Worm (Caenorhabditis elegans) whole organism, late embryonic: ENCODE data around the gene Y59E1A.4.

Source experiments
- C38D4.7 ChIP-seq: fragments of 200-800 bp; sonication (Bioruptor generic); optimal IDR thresholded peaks from 2 replicates; lab custom pipeline; 2018; ENCODE audit warnings: mild to moderate bottlenecking, missing genetic modification characterization, moderate library complexity, missing compliant biosample characterization
- F13H6.1 ChIP-seq: sonication (generic microtip); optimal IDR thresholded peaks from 2 replicates; lab custom pipeline; 2016; ENCODE audit warnings: missing genetic modification characterization, missing compliant biosample characterization
- K09A11.1 ChIP-seq: sonication (generic microtip); optimal IDR thresholded peaks from 2 replicates; lab custom pipeline; 2017; ENCODE audit warnings: antibody characterized with exemption, mild to moderate bottlenecking, missing genetic modification characterization, missing compliant biosample characterization; ENCODE audit not compliant: insufficient read depth
- T23F11.4 ChIP-seq: fragments of 200-800 bp; sonication (Bioruptor generic); optimal IDR thresholded peaks from 2 replicates; lab custom pipeline; 2018; ENCODE audit warnings: mild to moderate bottlenecking, missing genetic modification characterization, missing compliant biosample characterization
- ceh-18 ChIP-seq: sonication (generic microtip); optimal IDR thresholded peaks from 2 replicates; lab custom pipeline; 2016; ENCODE audit warnings: missing genetic modification characterization, missing compliant biosample characterization
- ceh-19 ChIP-seq: fragments of 200-800 bp; sonication (Bioruptor generic); optimal IDR thresholded peaks from 2 replicates; lab custom pipeline; 2018; ENCODE audit warnings: mild to moderate bottlenecking, missing genetic modification characterization, missing compliant biosample characterization
- ceh-30 ChIP-seq: fragments of 150-350 bp; optimal IDR thresholded peaks from 2 replicates; lab custom pipeline; 2014; ENCODE audit warnings: missing biosample characterization, missing genetic modification characterization
- ceh-48 ChIP-seq: sonication (generic microtip); optimal IDR thresholded peaks from 2 replicates; lab custom pipeline; 2016; ENCODE audit warnings: missing genetic modification characterization, inconsistent platforms, missing compliant biosample characterization
- ceh-6 ChIP-seq: fragments of 200-800 bp; sonication (Bioruptor generic); optimal IDR thresholded peaks from 2 replicates; lab custom pipeline; 2018; ENCODE audit warnings: mild to moderate bottlenecking, missing genetic modification characterization, missing compliant biosample characterization
- che-1 ChIP-seq: sonication (generic microtip); optimal IDR thresholded peaks from 2 replicates; lab custom pipeline; 2016; ENCODE audit warnings: mild to moderate bottlenecking, missing genetic modification characterization, missing compliant biosample characterization
- elt-2 ChIP-seq: sonication (generic microtip); optimal IDR thresholded peaks from 2 replicates; lab custom pipeline; 2016; ENCODE audit warnings: missing genetic modification reagents, missing genetic modification characterization, missing compliant biosample characterization
- fax-1 ChIP-seq: sonication (generic microtip); optimal IDR thresholded peaks from 2 replicates; lab custom pipeline; 2016; ENCODE audit warnings: missing genotype, missing genetic modification characterization, missing compliant biosample characterization
- gmeb-2 ChIP-seq: sonication (generic microtip); optimal IDR thresholded peaks from 2 replicates; lab custom pipeline; 2016; ENCODE audit warnings: missing genetic modification characterization, inconsistent platforms, missing compliant biosample characterization
- hlh-13 ChIP-seq: fragments of 200-800 bp; sonication (Bioruptor generic); optimal IDR thresholded peaks from 2 replicates; lab custom pipeline; 2018; ENCODE audit warnings: mild to moderate bottlenecking, missing genetic modification characterization, missing compliant biosample characterization
- hlh-15 ChIP-seq: sonication (generic microtip); optimal IDR thresholded peaks from 2 replicates; lab custom pipeline; 2016; ENCODE audit warnings: missing genetic modification characterization, missing compliant biosample characterization
- lin-11 ChIP-seq: fragments of 200-800 bp; sonication (Bioruptor generic); optimal IDR thresholded peaks from 2 replicates; lab custom pipeline; 2018; ENCODE audit warnings: mild to moderate bottlenecking, missing genetic modification characterization, missing compliant biosample characterization
- madf-2 ChIP-seq: sonication (generic microtip); optimal IDR thresholded peaks from 2 replicates; lab custom pipeline; 2017; ENCODE audit warnings: missing genetic modification characterization, missing compliant biosample characterization
- mec-3 ChIP-seq: sonication (generic microtip); optimal IDR thresholded peaks from 2 replicates; lab custom pipeline; 2016; ENCODE audit warnings: borderline replicate concordance, missing genetic modification characterization, missing compliant biosample characterization
- nhr-11 ChIP-seq: fragments of 150-350 bp; optimal IDR thresholded peaks from 2 replicates; lab custom pipeline; 2014; ENCODE audit warnings: missing biosample characterization, missing genetic modification characterization
- pag-3 ChIP-seq: sonication (generic microtip); optimal IDR thresholded peaks from 2 replicates; lab custom pipeline; 2016; ENCODE audit warnings: missing compliant biosample characterization, missing genetic modification characterization, borderline replicate concordance
- pax-1 ChIP-seq: fragments of 150-350 bp; optimal IDR thresholded peaks from 2 replicates; lab custom pipeline; 2014; ENCODE audit warnings: missing biosample characterization, missing genetic modification characterization
- pha-2 ChIP-seq: sonication (generic microtip); optimal IDR thresholded peaks from 2 replicates; lab custom pipeline; 2017; ENCODE audit warnings: mild to moderate bottlenecking, missing genetic modification characterization, missing compliant biosample characterization
- pha-4 ChIP-seq: fragments of 150-350 bp; optimal IDR thresholded peaks from 2 replicates; lab custom pipeline; 2018; ENCODE audit warnings: missing biosample characterization, missing genetic modification reagents, missing genetic modification characterization
- pros-1 ChIP-seq: fragments of 150-350 bp; optimal IDR thresholded peaks from 2 replicates; lab custom pipeline; 2014; ENCODE audit warnings: missing biosample characterization, missing genetic modification reagents, missing genetic modification characterization
- ref-2 ChIP-seq: sonication (generic microtip); optimal IDR thresholded peaks from 2 replicates; lab custom pipeline; 2016; ENCODE audit warnings: missing genetic modification characterization, missing compliant biosample characterization
- rnt-1 ChIP-seq: sonication (generic microtip); optimal IDR thresholded peaks from 2 replicates; lab custom pipeline; 2016; ENCODE audit warnings: missing genetic modification characterization, missing compliant biosample characterization
- sdc-2 ChIP-seq: sonication (generic microtip); optimal IDR thresholded peaks from 2 replicates; lab custom pipeline; 2016; ENCODE audit warnings: missing genotype, missing genetic modification characterization, missing compliant biosample characterization
- sox-2 ChIP-seq: fragments of 200-800 bp; sonication (Bioruptor generic); IDR thresholded peaks from 2 replicates; pipeline ENCODE4 v1.3.6; 2022; ENCODE audit warnings: missing genetic modification reagents, missing genetic modification characterization, missing compliant biosample characterization
- syd-9 ChIP-seq: sonication (generic microtip); optimal IDR thresholded peaks from 2 replicates; lab custom pipeline; 2016; ENCODE audit warnings: mild to moderate bottlenecking, missing genetic modification characterization, moderate library complexity, missing compliant biosample characterization
- tbx-2 ChIP-seq: sonication (generic microtip); optimal IDR thresholded peaks from 2 replicates; lab custom pipeline; 2016; ENCODE audit warnings: missing genetic modification characterization, missing compliant biosample characterization
- unc-42 ChIP-seq: sonication (generic microtip); optimal IDR thresholded peaks from 2 replicates; lab custom pipeline; 2016; ENCODE audit warnings: missing genotype, missing genetic modification characterization, missing compliant biosample characterization
- unc-55 ChIP-seq: sonication (generic microtip); optimal IDR thresholded peaks from 2 replicates; lab custom pipeline; 2017; ENCODE audit warnings: missing biosample characterization, missing genetic modification reagents, missing genetic modification characterization

Gene Y59E1A.4

DNA sequence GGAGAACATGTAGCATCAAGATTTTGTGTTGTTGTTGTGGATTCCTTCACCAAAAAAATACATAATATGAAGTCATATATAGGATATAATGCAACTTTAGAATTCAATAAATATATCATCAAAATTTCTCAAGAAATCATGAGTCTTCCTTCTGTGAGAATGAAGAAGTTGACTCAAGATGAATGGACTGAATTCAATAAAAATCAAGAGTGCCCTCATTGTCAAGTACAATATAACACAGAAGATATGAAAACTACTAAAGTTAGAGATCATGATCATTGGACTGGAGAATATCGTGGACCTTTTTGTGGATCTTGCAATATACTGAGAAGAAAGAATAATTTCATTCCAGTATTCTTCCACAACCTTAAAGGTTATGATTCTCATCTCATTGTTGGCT is 4.3 kb downstream of the Y59E1A.4 start:
- TF ChIP-seq K09A11.1 (tag; lab: Kevin White, UChicago) (no peak), F13H6.1 (tag; lab: Kevin White, UChicago) (no peak), ceh-18 (no peak), sdc-2 (tag; lab: Kevin White, UChicago) (no peak), gmeb-2 (tag; lab: Kevin White, UChicago) (no peak), ceh-6 (GFP tag; lab: Kevin White, UChicago) (no peak), sox-2 (GFP tag; lab: Robert Waterston, UW) (no peak), hlh-15 (tag; lab: Kevin White, UChicago) (no peak), pax-1 (tag; lab: Kevin White, UChicago) (no peak)
- TF ChIP-seq, all 69 proteins: peak for 0

DNA sequence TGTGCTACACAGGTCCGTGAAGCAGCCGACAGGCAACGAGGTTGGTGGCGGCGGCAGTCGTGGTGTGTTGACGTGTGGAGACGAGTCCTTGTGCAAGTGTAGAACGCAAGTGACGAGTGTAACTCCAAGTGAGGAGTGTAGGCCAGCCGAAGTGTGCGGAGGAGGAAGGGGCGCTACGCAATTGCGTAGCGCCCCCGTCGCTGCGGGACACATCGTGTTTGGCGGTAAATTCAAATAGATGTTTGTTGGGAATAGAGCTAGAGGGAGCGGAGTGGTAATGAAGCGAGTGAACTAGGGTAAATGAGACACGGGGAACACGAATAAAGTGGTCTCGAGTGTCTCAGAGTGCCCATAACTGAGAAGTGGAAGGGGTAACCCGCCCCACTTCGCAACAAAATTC is 6.3 kb downstream of the Y59E1A.4 start:
- peak; percentile 9 for TF ChIP-seq sdc-2 (tag; lab: Kevin White, UChicago)

DNA sequence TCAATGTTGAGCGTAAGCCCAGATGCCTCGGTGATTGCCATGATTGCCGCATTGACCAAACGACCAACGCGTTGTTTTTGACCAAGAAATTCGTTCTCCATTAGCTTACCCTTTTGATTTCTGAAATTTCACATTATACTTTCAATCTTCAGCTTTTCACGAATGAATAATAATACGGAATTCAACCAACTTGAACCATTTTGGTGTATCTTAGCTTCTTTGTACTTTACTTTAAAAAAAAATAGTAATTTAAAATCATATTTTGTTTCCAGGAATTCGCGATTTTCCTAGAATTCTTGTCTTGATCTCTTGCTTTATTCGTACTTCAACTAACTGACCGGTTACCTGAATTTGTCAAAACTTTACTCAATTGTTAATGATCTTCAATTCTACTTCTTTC is 15.6 kb downstream of the Y59E1A.4 start, which contains the start of gene ZC53.2:
Gene ZC53.2 (minus strand): TSS at position 101 of the 400 bp plus-strand sequence.
- TF ChIP-seq mec-3 (tag; lab: Kevin White, UChicago) = no peak
- no peak for TF ChIP-seq rnt-1 (tag; lab: Kevin White, UChicago)
- no peak for TF ChIP-seq ceh-48
- no peak for TF ChIP-seq pag-3 (tag; lab: Kevin White, UChicago)
- TF ChIP-seq pha-4 (tag; lab: Kevin White, UChicago) = no peak
- no peak for TF ChIP-seq unc-42 (tag; lab: Kevin White, UChicago)
- TF ChIP-seq ceh-30 (tag; lab: Kevin White, UChicago) = no peak

DNA sequence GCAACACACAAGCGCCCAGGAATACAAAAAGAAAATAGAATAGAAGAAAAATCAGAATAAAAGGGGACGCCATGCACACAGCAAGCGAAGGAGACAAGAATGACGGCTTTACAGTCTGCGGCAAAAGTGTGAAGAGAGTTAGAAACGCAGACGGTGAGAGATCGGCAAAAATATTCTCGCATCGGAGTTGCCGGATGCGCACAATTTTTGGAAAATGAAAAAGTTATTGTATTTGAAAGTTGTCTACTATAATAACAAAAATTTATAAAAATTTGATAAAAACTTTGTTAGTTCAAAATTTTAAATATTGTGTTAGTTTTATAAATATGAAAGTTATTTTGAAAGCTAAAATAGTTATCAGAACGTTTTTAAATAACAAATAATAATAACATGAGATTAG is 17.5 kb downstream of the Y59E1A.4 start, which contains the start of gene ZC53.22:
Gene ZC53.22 (minus strand): TSS at position 101 of the 400 bp plus-strand sequence.
- no peak for TF ChIP-seq ceh-19
- TF ChIP-seq elt-2 (tag; lab: Kevin White, UChicago) = no peak
- no peak for TF ChIP-seq pha-2
- TF ChIP-seq pag-3 (tag; lab: Kevin White, UChicago) = no peak
- TF ChIP-seq mec-3 (tag; lab: Kevin White, UChicago) = no peak
- no peak for TF ChIP-seq tbx-2 (tag; lab: Kevin White, UChicago)
- TF ChIP-seq fax-1 (tag; lab: Kevin White, UChicago) = no peak
- no peak for TF ChIP-seq pros-1 (tag; lab: Kevin White, UChicago)
- no peak for TF ChIP-seq syd-9 (tag; lab: Kevin White, UChicago)
- no peak for TF ChIP-seq ref-2 (tag; lab: Kevin White, UChicago)
- no peak for TF ChIP-seq sox-2 (GFP tag; lab: Robert Waterston, UW)
- TF ChIP-seq nhr-11 = no peak
- TF ChIP-seq, all 69 proteins: peak for 0

DNA sequence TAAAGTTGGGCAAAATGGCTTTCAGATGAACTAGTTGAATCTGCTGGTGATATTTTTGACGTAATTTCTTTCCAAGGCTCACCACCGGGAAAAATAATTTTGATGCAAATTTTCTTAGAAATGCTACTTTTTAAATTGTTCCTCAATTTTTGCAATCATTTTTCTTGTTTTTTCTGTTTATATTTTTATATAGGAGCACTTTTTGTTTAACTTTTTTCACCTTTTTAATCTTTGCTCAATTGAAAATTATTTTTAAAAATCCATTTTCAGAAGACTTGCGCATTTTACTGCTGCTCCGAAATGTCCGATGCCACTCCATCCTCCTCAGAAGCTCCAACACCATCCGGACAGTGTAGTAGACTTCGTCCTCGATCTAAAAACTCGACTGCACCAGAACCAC is 22.6 kb downstream of the Y59E1A.4 start, which contains the start of gene dot-1.5:
Gene dot-1.5 (plus strand): TSS at position 301 of the 400 bp plus-strand sequence.
- TF ChIP-seq hlh-13 (GFP tag; lab: Kevin White, UChicago) (no peak), che-1 (tag; lab: Kevin White, UChicago) (no peak), C38D4.7 (GFP tag; lab: Kevin White, UChicago) (no peak), pax-1 (tag; lab: Kevin White, UChicago) (no peak), hlh-15 (tag; lab: Kevin White, UChicago) (no peak), unc-55 (GFP tag; lab: Kevin White, UChicago) (no peak), syd-9 (tag; lab: Kevin White, UChicago) (no peak), lin-11 (no peak), T23F11.4 (no peak), madf-2 (tag; lab: Kevin White, UChicago) (no peak)
